Fruit fly (Drosophila melanogaster) Kc167 (cell line): Measurements from ENCODE around the gene Cpr97Eb.

Experiments
- Sin3A ChIP-seq: fragments of >200 bp; optimal IDR thresholded peaks from 2 replicates; lab custom pipeline; 2018; ENCODE audit warnings: missing external identifiers
- h ChIP-seq: fragments of >200 bp; optimal IDR thresholded peaks from 3 replicates; lab custom pipeline; 2018; ENCODE audit warnings: missing external identifiers
- insv ChIP-seq: fragments of >200 bp; optimal IDR thresholded peaks from 3 replicates; lab custom pipeline; 2018; ENCODE audit warnings: missing external identifiers
- psq ChIP-seq: fragments of >200 bp; optimal IDR thresholded peaks from 2 replicates; lab custom pipeline; 2017; ENCODE audit warnings: missing external identifiers
- ttk ChIP-seq: sonication (Bioruptor generic); optimal IDR thresholded peaks from 2 replicates; lab custom pipeline; 2017; ENCODE audit warnings: missing external identifiers

dm6 chr3R:27076618-27077017 is 14.3 kb downstream of the Cpr97Eb start:
- TF ChIP-seq Sin3A (lab: Kevin White, UChicago) (no peak), h (lab: Kevin White, UChicago) (no peak), psq (no peak), insv (no peak), ttk (lab: Kevin White, UChicago) (no peak)
